Worm (Caenorhabditis elegans): ENCODE measurements around the gene ZK813.1.

The ZK813.1 gene

DNA sequence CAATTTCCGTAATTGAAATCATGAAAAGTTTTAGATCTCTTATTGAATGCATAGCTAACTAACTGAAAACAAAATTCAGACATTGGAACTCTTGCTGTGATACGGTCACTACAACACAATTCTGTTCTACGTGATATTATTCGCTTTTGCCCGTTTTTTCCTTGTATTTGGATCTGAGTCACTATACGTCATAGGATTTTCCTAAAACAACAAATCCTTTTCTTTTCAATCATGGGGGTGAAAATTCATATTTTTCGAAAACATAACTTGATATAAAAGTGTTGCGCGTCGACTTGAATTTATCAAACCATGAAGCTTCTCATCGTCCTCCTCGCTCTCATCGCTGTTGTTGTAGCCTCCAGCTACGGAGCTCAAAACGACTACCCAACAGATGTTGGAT is at the start of gene ZK813.1:
Gene ZK813.1, plus strand, starts transcription at position 301 of the 400 bp plus-strand sequence.
- TF ChIP-seq unc-62 (GFP tag; optimal IDR thresholded peaks at IDR 0.05): no peak

DNA sequence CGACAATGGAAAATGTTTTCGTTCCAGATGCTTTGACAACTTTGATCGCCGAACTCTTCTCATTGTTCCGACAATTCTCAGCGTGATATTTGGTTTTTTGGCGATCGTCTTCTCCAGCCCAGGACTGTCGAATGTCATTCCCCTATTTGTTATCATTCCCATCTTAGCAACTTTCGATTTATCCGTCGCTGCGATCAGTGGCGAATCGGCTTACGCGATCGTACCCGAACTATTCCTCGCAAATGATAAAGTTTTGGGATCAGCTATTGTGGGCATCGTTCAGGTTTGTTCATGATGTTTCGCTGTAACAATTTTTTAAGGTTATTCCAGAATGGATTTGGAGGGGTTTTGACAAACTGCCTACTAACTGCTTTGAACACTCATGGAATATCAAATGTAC is 49.4 kb upstream of the ZK813.1 start:
- no peak for TF ChIP-seq unc-62 (GFP tag; optimal IDR thresholded peaks at IDR 0.05)

DNA sequence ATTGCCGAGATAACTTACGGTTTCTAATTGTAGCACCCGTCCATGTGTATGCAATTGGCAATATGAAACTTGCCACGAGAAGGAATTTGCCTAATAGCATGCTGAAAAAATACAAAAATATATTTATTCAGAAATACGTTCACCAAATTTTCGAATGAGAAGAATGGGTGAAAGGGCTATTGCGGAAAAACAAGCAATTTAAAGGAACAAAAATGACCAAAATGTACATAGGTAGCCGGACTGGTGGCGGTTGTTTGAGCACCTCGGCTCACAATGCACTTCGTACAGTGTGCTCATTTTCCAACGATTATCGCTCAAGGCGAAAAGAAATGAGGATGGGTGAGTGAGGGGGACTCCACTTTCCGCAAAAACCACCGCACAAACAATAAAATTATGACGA is 46.2 kb upstream of the ZK813.1 start, which contains the start of gene cht-1:
Gene cht-1, minus strand, starts transcription at position 101 of the 400 bp plus-strand sequence.
- TF ChIP-seq unc-62 (GFP tag; optimal IDR thresholded peaks at IDR 0.05): no peak

DNA sequence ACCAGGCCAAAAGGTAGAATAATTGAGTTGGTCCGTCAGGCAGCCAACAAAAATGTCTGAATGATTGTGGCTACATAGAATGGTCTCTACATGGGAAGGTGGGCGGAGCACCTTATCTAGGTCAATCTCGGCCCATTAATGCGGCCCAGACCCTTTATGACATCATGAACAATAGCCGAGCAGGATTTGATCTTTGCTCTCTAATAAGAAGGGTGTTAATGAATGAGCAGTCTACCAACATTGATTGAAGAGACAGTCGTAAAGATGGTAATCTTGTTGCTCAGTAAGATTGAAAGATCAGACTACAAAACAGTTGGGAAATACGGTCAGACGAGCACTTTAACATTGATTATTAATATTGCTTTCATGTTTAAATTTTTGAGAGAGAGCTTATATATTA is 45.7 kb upstream of the ZK813.1 start:
- TF ChIP-seq unc-62 (GFP tag; optimal IDR thresholded peaks at IDR 0.05): no peak

DNA sequence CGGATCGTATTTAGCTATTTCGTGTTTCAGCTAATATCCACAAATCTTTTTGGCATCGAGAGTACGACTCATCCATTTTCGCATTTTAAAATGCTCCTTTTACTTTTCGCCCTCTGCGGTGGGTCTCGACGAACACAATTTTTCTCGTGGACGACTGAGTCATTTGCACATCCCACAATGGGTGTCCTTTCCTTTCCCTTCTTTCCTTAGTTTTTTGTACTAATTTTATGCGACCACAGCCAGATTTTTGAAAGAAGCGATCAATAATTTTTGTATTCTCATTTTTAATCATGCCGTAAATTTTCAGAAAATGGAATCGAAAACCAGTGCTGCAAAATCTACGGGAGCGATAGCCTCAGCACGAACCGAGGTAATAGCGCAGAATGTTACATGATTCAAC is 44.4 kb upstream of the ZK813.1 start, which contains the start of gene C04F6.9:
Gene C04F6.9, plus strand, starts transcription at position 301 of the 400 bp plus-strand sequence.
- no peak for TF ChIP-seq unc-62 (GFP tag; optimal IDR thresholded peaks at IDR 0.05)

DNA sequence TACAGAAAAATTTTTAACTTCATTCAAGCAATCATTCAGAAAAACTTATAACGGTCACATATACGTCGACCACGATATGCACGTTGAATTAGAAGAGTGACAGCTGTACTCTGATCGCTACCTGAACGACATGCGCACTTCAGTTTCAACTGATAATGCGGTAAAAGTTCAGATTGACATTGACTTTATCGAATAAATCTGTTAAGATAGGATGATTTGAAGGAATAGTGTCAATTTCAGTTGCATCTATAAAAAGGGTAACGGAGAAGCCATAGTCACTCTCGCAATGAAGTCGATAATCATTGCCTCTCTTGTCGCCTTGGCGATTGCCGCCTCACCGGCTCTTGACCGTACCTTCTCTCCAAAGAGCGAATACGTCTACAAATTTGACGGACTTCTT is 42.9 kb upstream of the ZK813.1 start, which contains the start of gene vit-5:
Gene vit-5, plus strand, starts transcription at position 277 of the 400 bp plus-strand sequence.
- no peak for TF ChIP-seq unc-62 (GFP tag; optimal IDR thresholded peaks at IDR 0.05)

DNA sequence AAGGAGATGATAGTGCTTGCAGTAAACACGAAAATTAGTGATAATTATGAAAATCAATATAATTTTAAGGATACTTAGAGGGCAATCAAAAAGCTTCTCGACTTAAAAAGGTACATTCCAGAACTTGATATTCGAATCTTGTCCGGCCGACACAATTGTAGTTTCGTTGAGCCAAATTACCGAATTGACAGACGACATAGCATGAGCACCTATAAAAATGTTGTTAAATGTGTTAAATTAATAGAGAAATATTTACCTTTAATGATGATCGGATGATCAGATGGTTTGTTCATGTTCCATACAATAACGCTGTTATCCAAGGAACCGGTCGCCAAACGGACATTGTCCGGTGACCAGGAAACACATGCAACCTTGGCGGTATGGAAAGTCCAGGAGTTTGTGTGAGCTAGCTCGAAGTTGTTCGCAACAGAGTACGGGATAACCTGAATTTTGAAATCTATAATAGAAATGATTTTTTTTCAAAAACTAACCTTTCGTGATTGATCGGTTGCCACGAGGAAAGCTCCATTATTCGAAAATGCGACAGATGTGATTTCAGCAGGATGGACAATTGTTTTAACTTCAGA is 37.3 kb upstream of the ZK813.1 start:
- TF ChIP-seq unc-62 (GFP tag; optimal IDR thresholded peaks at IDR 0.05): no peak

DNA sequence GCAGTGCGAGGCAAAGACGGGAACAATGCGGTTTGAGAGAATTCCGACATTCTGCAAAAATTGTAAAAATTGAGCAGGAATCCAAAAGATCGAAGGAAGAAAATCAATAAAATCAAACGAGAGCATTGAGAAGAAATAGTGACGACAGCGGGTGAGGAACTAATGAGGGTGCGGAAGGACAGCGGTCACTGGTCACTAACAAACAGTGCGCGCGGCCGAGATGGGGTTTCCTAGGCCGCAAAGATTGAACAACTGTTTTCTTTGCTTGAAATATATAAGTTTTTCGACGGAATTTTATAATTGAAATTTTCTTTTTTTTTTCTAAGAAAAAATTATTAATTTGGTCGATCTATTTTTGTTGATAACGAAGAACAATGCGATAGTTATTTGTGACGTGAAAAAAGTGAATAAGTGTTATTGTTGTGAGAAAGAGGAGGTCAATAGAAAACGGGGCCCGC is 34.5 kb upstream of the ZK813.1 start, which contains the start of gene unc-78:
Gene unc-78, minus strand, starts transcription at position 51 of the 458 bp plus-strand sequence.
- no peak for TF ChIP-seq unc-62 (GFP tag; optimal IDR thresholded peaks at IDR 0.05)

DNA sequence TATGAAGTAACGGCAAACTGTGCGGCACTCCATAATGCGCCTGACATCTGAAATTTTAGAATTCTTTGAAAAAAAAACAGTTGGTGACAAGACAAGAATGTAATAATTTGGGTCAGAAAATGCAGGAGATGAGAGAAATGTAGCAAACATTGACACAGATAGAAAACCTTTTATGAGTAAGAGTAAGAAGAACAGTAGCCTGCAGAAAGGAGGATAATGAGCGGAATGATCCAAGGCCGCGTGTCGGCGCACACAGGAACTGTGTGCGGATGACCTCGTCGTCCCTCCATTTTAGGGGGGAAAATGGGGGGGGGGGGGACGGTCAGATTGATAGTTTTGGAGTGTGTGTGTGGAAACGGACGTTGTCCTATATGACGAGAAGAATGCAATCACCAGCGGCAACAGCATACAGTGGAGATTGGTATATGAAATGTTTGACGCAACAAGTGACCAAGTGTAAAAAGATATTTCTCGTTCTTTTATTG is 31.4 kb upstream of the ZK813.1 start, which contains the start of gene dhs-27:
Gene dhs-27, minus strand, starts transcription at position 51 of the 485 bp plus-strand sequence.
- no peak for TF ChIP-seq unc-62 (GFP tag; optimal IDR thresholded peaks at IDR 0.05)

DNA sequence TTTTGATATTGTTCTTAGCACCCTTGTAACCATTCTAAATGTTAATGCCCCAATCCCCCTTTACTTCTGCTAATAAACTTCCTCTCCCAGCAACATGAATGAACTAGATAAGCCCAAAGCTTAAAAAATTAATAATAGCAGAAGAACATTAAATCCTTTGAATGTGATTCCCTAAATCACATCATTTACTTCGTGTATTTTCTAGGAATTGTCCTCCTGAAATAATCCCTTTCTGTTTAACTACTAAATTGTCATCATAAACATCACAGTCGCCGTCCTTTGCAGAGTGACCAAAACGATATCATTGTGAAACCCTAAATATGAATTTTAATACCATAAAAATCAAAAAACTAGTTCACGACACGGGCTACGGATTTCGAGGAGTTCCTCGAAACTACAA is 30.0 kb upstream of the ZK813.1 start:
- no peak for TF ChIP-seq unc-62 (GFP tag; optimal IDR thresholded peaks at IDR 0.05)

DNA sequence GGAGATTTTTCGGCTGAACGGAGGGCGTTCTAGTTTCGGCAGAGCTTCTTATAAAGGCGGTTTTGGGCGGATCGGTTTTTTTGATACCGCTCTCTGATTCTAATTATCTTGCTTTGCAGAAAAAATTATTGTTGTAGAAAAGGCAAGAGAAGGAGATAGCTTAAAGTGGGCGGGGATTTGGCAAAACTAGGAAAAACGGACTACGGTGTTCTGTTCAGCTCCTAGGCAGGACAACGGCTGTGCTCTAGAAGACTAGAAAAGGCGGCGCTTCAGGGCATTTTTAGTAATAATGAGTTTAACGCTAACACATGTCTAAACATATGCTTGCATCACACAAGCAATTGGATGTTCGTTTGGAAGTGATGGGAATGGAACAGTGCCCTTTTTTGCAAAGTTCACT is 27.0 kb upstream of the ZK813.1 start, which contains the start of gene C04F6.7:
Gene C04F6.7, minus strand, starts transcription at position 101 of the 400 bp plus-strand sequence.
- no peak for TF ChIP-seq unc-62 (GFP tag; optimal IDR thresholded peaks at IDR 0.05)

DNA sequence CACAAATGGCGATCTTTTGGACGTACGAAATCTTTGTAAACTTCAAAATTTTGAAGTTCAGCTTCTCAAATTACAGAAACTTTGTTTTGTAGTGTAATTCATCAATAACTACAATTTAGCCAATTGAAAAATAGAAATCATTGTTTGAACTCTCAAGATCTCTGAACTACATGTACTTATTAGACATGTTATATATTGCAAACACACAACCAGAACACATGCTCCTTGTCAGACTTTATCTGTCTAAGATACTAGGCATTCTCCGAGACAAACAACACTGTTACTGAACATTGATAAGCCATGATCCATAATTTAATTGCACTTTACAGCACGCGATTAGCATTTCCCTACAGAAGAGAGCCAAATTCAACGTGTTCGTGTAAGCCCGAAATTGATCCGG is 21.6 kb upstream of the ZK813.1 start, which contains the start of gene ZK813.6:
Gene ZK813.6, plus strand, starts transcription at position 301 of the 400 bp plus-strand sequence.
- no peak for TF ChIP-seq unc-62 (GFP tag; optimal IDR thresholded peaks at IDR 0.05)

DNA sequence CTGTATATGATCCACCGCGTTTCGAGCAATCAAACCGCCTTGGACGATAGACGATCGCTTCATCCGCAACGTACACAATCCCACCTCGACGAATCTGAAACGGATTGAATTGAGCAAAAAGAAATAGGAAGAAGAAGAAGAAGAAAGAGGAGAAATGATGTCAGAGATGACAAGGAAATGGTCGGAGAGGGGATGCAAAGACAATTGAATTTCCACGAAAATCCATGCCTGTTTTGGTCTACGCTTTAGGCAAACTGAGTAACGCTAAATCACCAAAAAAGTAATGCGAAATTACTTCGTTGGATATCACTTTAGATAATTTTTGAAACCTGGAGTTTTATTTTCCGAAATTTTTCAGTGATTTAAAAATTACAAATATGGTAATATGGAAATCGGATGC is 17.0 kb upstream of the ZK813.1 start:
- no peak for TF ChIP-seq unc-62 (GFP tag; optimal IDR thresholded peaks at IDR 0.05)

DNA sequence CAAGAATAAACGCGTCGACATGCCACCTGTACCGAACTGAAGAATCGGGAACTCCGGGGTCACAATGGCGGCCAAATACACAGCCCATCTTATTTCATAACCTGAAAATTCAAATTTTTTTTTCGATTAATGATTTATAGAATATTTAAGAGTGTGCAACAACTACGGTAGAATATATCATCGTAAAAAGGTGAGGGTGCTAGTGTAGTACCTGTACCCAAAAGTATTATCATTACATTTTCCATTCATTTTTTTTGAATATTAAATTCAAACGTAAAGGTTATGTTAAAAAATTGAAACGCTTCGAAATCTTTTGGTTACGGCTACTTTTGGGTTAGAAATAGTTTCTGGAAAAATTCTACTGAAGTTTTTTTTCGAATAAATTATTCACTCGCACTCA is 16.1 kb upstream of the ZK813.1 start, which contains the start of gene ZK813.4:
Gene ZK813.4, minus strand, starts transcription at position 101 of the 400 bp plus-strand sequence.
- no peak for TF ChIP-seq unc-62 (GFP tag; optimal IDR thresholded peaks at IDR 0.05)

DNA sequence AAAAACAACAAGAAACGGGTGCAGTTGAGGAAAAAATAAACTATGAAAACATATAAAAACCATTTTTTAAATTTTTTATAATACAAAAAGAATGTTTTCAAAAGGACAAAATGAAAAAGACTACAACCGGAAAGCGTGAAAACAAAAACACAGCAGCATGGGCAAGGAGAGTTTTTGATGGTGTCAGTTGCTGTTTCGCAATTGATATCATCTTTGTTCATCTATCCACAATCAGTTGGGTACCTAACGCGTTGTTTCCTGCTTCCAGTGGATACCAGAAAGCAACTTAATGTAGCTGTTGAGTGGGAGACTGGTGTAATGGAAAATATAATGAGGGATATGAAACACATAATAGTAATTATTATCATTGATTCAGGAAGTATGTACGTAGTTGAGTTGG is 6.3 kb upstream of the ZK813.1 start:
- no peak for TF ChIP-seq unc-62 (GFP tag; optimal IDR thresholded peaks at IDR 0.05)

DNA sequence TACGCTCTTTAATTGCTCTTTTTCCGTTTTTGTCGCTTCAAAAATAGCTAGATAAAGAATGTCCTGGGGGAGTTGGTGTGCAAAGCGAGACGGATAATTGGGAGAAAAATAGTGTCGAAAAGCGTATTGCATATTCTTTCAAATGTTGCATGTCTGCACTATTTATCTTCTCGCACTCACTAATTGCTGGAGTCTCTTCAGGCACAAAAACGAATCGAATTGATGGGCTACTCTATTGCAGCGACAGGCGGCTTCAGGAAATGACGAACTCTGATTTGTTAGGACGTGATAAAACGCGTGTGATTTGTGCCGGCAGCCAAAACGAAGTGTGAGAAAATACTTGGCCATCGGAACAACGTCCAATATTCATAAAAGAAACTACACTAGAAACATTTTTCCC is 5.8 kb upstream of the ZK813.1 start:
- no peak for TF ChIP-seq unc-62 (GFP tag; optimal IDR thresholded peaks at IDR 0.05)

DNA sequence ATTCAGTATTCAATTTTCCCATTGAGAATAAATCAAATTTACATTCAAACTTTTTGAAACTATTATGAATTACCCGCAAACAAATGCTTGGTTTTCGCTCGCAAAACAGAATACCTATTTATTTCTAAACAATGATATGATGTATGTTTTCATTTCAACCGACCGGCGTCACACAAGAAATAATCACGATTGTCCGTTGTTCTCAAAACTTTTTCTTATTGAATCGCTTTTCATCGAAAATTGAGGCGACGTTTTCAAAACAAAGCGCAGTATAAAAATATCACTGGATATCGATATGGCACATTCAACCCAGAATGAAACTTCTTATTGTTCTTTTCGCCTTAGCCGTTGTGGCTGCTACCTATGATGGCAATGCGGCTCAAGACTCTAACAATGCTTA is 4.6 kb upstream of the ZK813.1 start, which contains the start of gene ZK813.3:
Gene ZK813.3, plus strand, starts transcription at position 301 of the 400 bp plus-strand sequence.
- no peak for TF ChIP-seq unc-62 (GFP tag; optimal IDR thresholded peaks at IDR 0.05)

Data from whole organism, dauer.